Fruit fly (Drosophila melanogaster): ENCODE measurements around the gene CG18754.

Gene CG18754

dm6 chr3R:23725711-23726349 is 42.0 kb downstream of the CG18754 start (continued):
- TF ChIP-seq Adf1 (GFP tag; IDR thresholded peaks at IDR 0.05) (peak; percentile 17; the same call in 1 of the 2 replicates), sens-2 (GFP tag; IDR thresholded peaks at IDR 0.05) (no peak), CG14860 (GFP tag; IDR thresholded peaks at IDR 0.05; ENCODE audit: partially characterized antibody) (no peak), CG42726 (GFP tag; IDR thresholded peaks at IDR 0.05; ENCODE audit: partially characterized antibody) (peak; percentile 19; the same call in 1 of the 2 replicates), CG13287 (GFP tag; IDR thresholded peaks at IDR 0.05; ENCODE audit: partially characterized antibody) (0 out of 2 replicates have a peak, but pooled peaks have one; percentile 7), sr (GFP tag; IDR thresholded peaks at IDR 0.05) (no peak), CG17612 (GFP tag; IDR thresholded peaks at IDR 0.05) (0 out of 2 replicates have a peak, but pooled peaks have one; percentile 7), CG15514 (GFP tag; optimal IDR thresholded peaks at IDR 0.05) (peak; percentile 40), br (optimal IDR thresholded peaks at IDR 0.05) (no peak), Nf-YC (tag; optimal IDR thresholded peaks at IDR 0.05) (peak; percentile 14), rib (GFP tag; IDR thresholded peaks at IDR 0.05) (peak; percentile 67; the same call in 1 of the 2 replicates), CG12744 (GFP tag; optimal IDR thresholded peaks at IDR 0.05) (peak; percentile 30), chm (GFP tag; IDR thresholded peaks at IDR 0.05) (no peak), Dek (tag; optimal IDR thresholded peaks at IDR 0.05) (peak; percentile 2), CG9727 (GFP tag; optimal IDR thresholded peaks at IDR 0.05) (peak; percentile 13), BtbVII (GFP tag; optimal IDR thresholded peaks at IDR 0.05) (peak; percentile 50), CG7357 (GFP tag; IDR thresholded peaks at IDR 0.05) (no peak), nom (GFP tag; optimal IDR thresholded peaks at IDR 0.05) (no peak), CG15601 (tag; optimal IDR thresholded peaks at IDR 0.05) (peak; percentile 35), CrebB (tag; optimal IDR thresholded peaks at IDR 0.05) (peak; percentile 32), CG7372 (GFP tag; IDR thresholded peaks at IDR 0.05) (peak; percentile 49; the same call in 1 of the 2 replicates), gcm2 (GFP tag; optimal IDR thresholded peaks at IDR 0.05) (no peak), CG10543 (GFP tag; optimal IDR thresholded peaks at IDR 0.05) (peak; percentile 86), cad (GFP tag; optimal IDR thresholded peaks at IDR 0.05) (no peak), CG18262 (tag; optimal IDR thresholded peaks at IDR 0.05) (no peak)

dm6 chr3R:23726740-23727139 is 42.9 kb downstream of the CG18754 start:
- TF ChIP-seq fd3F (GFP tag; optimal IDR thresholded peaks at IDR 0.05) (peak; percentile 77), YL-1 (GFP tag; optimal IDR thresholded peaks at IDR 0.05) (no peak), ken (GFP tag; IDR thresholded peaks at IDR 0.05) (peak; percentile 64; the same call in 1 of the 3 replicates), eyg (GFP tag; optimal IDR thresholded peaks at IDR 0.05) (peak; percentile 54), CG6654 (GFP tag; optimal IDR thresholded peaks at IDR 0.05) (peak; percentile 19), CG17912 (GFP tag; optimal IDR thresholded peaks at IDR 0.05) (no peak), CG2202 (tag; optimal IDR thresholded peaks at IDR 0.05) (no peak), D (optimal IDR thresholded peaks at IDR 0.05) (no peak), D (GFP tag; optimal IDR thresholded peaks at IDR 0.05) (peak; percentile 10), Mad (GFP tag; optimal IDR thresholded peaks at IDR 0.05) (peak; percentile 49), dmrt11E (tag; optimal IDR thresholded peaks at IDR 0.05) (peak; percentile 5), ash1 (GFP tag; optimal IDR thresholded peaks at IDR 0.05) (peak; percentile 41), Jarid2 (GFP tag; optimal IDR thresholded peaks at IDR 0.05) (peak; percentile 60), CG17385 (GFP tag; optimal IDR thresholded peaks at IDR 0.05) (peak; percentile 72), Hey (tag; optimal IDR thresholded peaks at IDR 0.05) (no peak), CG1792 (GFP tag; optimal IDR thresholded peaks at IDR 0.05) (peak; percentile 41), Vsx1 (GFP tag; optimal IDR thresholded peaks at IDR 0.05) (peak; percentile 35), cwo (GFP tag; optimal IDR thresholded peaks at IDR 0.05) (peak; percentile 91), CG3847 (GFP tag; IDR thresholded peaks at IDR 0.05) (peak; percentile 76), CG33213 (GFP tag; optimal IDR thresholded peaks at IDR 0.05) (peak; percentile 16), Hand (GFP tag; optimal IDR thresholded peaks at IDR 0.05) (peak; percentile 86), corto (GFP tag; optimal IDR thresholded peaks at IDR 0.05) (peak; percentile 11), CG1233 (GFP tag; optimal IDR thresholded peaks at IDR 0.05) (peak; percentile 70), CG34376 (GFP tag; optimal IDR thresholded peaks at IDR 0.05) (no peak), lilli (GFP tag; optimal IDR thresholded peaks at IDR 0.05) (peak; percentile 93), CG14860 (GFP tag; IDR thresholded peaks at IDR 0.05; ENCODE audit: partially characterized antibody) (no peak)
